Fruit fly (Drosophila melanogaster) whole organism, embryonic: Measurements from ENCODE around the gene CG13894.
A peak's percentile ranks its signal among the peaks of the same experiment; 100 is the strongest.

Source experiments
- Aef1 ChIP-seq: fragments of 200-800 bp; sonication (Bioruptor generic); IDR thresholded peaks from 3 replicates; pipeline ENCODE4 v1.3.6; 2022; ENCODE audit warnings: missing biosample characterization, missing genetic modification characterization
- CG10431 ChIP-seq: fragments of 200-800 bp; sonication (Bioruptor generic); optimal IDR thresholded peaks from 3 replicates; lab custom pipeline; 2018; ENCODE audit warnings: missing biosample characterization, mild to moderate bottlenecking, missing genetic modification characterization
- CG10462 ChIP-seq: fragments of 200-800 bp; sonication (Bioruptor generic); optimal IDR thresholded peaks from 2 replicates; lab custom pipeline; 2016; ENCODE audit warnings: missing biosample characterization, missing genetic modification characterization
- CG11398 ChIP-seq: fragments of 200-800 bp; sonication (Bioruptor generic); optimal IDR thresholded peaks from 2 replicates; lab custom pipeline; 2016; ENCODE audit warnings: missing biosample characterization, missing genetic modification characterization
- CG12104 ChIP-seq: fragments of 200-800 bp; sonication (Bioruptor generic); optimal IDR thresholded peaks from 3 replicates; lab custom pipeline; 2016; ENCODE audit warnings: missing biosample characterization, missing genetic modification characterization
- CG12236 ChIP-seq: fragments of 200-800 bp; sonication (Bioruptor generic); optimal IDR thresholded peaks from 2 replicates; lab custom pipeline; 2016; ENCODE audit warnings: missing biosample characterization, missing genetic modification characterization
- CG12769 ChIP-seq: fragments of 200-800 bp; sonication (Bioruptor generic); optimal IDR thresholded peaks from 2 replicates; lab custom pipeline; 2019; ENCODE audit warnings: missing biosample characterization, mild to moderate bottlenecking, missing genetic modification characterization, moderate library complexity
- CG17186 ChIP-seq: fragments of 200-800 bp; sonication (Bioruptor generic); optimal IDR thresholded peaks from 3 replicates; lab custom pipeline; 2017; ENCODE audit warnings: missing biosample characterization, missing genetic modification reagents, missing genetic modification characterization
- CG1832 ChIP-seq: fragments of 200-800 bp; sonication (Bioruptor generic); optimal IDR thresholded peaks from 2 replicates; lab custom pipeline; 2017; ENCODE audit warnings: missing biosample characterization, mild to moderate bottlenecking, missing genetic modification characterization, inconsistent platforms
- CG30431 ChIP-seq: fragments of 200-800 bp; sonication (Bioruptor generic); optimal IDR thresholded peaks from 2 replicates; lab custom pipeline; 2017; ENCODE audit warnings: missing biosample characterization, missing genetic modification characterization
- CG33557 ChIP-seq: fragments of 200-800 bp; sonication (Bioruptor generic); optimal IDR thresholded peaks from 2 replicates; lab custom pipeline; 2019; ENCODE audit warnings: missing biosample characterization, mild to moderate bottlenecking, missing genetic modification characterization, moderate library complexity
- CG34422 ChIP-seq: fragments of 200-800 bp; sonication (Bioruptor generic); IDR thresholded peaks from 3 replicates; pipeline ENCODE4 v1.3.6; 2022; ENCODE audit warnings: missing biosample characterization, missing genetic modification characterization
- CG3838 ChIP-seq: fragments of 200-800 bp; sonication (Bioruptor generic); optimal IDR thresholded peaks from 3 replicates; lab custom pipeline; 2016; ENCODE audit warnings: missing biosample characterization, missing genetic modification characterization
- CG7556 ChIP-seq: fragments of 200-800 bp; sonication (Bioruptor generic); optimal IDR thresholded peaks from 2 replicates; lab custom pipeline; 2017; ENCODE audit warnings: missing biosample characterization, mild to moderate bottlenecking, missing genetic modification characterization
- CG8478 ChIP-seq: fragments of >200 bp; optimal IDR thresholded peaks from 2 replicates; lab custom pipeline; 2018
- CG9215 ChIP-seq: fragments of 200-800 bp; sonication (Bioruptor generic); IDR thresholded peaks from 2 replicates; pipeline ENCODE4 v1.3.6; 2022; ENCODE audit warnings: missing biosample characterization, missing genetic modification characterization
- CG9876 ChIP-seq: fragments of 200-800 bp; sonication (Bioruptor generic); optimal IDR thresholded peaks from 2 replicates; lab custom pipeline; 2016; ENCODE audit warnings: missing biosample characterization, missing genetic modification characterization
- CG9932 ChIP-seq: fragments of 200-800 bp; sonication (Bioruptor generic); IDR thresholded peaks from 2 replicates; pipeline ENCODE4 v1.3.6; 2022; ENCODE audit warnings: missing biosample characterization, missing genetic modification characterization
- CrebB ChIP-seq: fragments of 200-800 bp; sonication (Bioruptor generic); optimal IDR thresholded peaks from 3 replicates; lab custom pipeline; 2018; ENCODE audit warnings: missing biosample characterization, mild to moderate bottlenecking, missing genetic modification characterization
- Dbx ChIP-seq: fragments of 200-800 bp; sonication (Bioruptor generic); IDR thresholded peaks from 3 replicates; pipeline ENCODE4 v1.3.6; 2022; ENCODE audit warnings: missing biosample characterization, missing genetic modification characterization
- Dfd ChIP-seq, 2 experiments: fragments of >200 bp; optimal IDR thresholded peaks; 2 replicates each; lab custom pipeline; 2017; ENCODE audit warnings: missing biosample characterization in 2 of 2, missing genetic modification characterization in 2 of 2
- Dip2 ChIP-seq: fragments of 200-800 bp; sonication (Bioruptor generic); IDR thresholded peaks from 2 replicates; pipeline ENCODE4 v1.3.6; 2022; ENCODE audit warnings: missing biosample characterization, missing genetic modification characterization
- Elba2 ChIP-seq: fragments of 200-800 bp; sonication (Bioruptor generic); optimal IDR thresholded peaks from 3 replicates; lab custom pipeline; 2016; ENCODE audit warnings: missing biosample characterization, missing genetic modification characterization
- Fer1 ChIP-seq: fragments of 200-800 bp; sonication (Bioruptor generic); optimal IDR thresholded peaks from 2 replicates; lab custom pipeline; 2017; ENCODE audit warnings: missing biosample characterization, mild to moderate bottlenecking, missing genetic modification characterization
- Gug ChIP-seq: fragments of 200-800 bp; sonication (Bioruptor generic); IDR thresholded peaks from 4 replicates; pipeline ENCODE4 v1.3.6; 2022; ENCODE audit warnings: missing biosample characterization, missing genetic modification characterization
- Hey ChIP-seq: fragments of 200-800 bp; sonication (Bioruptor generic); optimal IDR thresholded peaks from 3 replicates; lab custom pipeline; 2018; ENCODE audit warnings: missing biosample characterization, mild to moderate bottlenecking, missing genetic modification characterization
- Hr39 ChIP-seq: fragments of >200 bp; optimal IDR thresholded peaks from 2 replicates; lab custom pipeline; 2017
- Lhr ChIP-seq: fragments of 200-800 bp; sonication (Bioruptor generic); optimal IDR thresholded peaks from 3 replicates; lab custom pipeline; 2017; ENCODE audit warnings: mild to moderate bottlenecking, missing biosample characterization, missing genetic modification reagents, missing genetic modification characterization
- MESR4 ChIP-seq: fragments of 200-800 bp; sonication (Bioruptor generic); optimal IDR thresholded peaks from 2 replicates; lab custom pipeline; 2018; ENCODE audit warnings: missing biosample characterization, mild to moderate bottlenecking, missing genetic modification characterization, moderate library complexity
- Mrtf ChIP-seq: fragments of 200-800 bp; sonication (Bioruptor generic); IDR thresholded peaks from 3 replicates; pipeline ENCODE4 v1.3.6; 2022; ENCODE audit warnings: missing biosample characterization, missing genetic modification characterization
- ash1 ChIP-seq: fragments of 200-800 bp; sonication (Bioruptor generic); optimal IDR thresholded peaks from 2 replicates; lab custom pipeline; 2018; ENCODE audit warnings: missing biosample characterization, mild to moderate bottlenecking, missing genetic modification characterization
- bab2 ChIP-seq: fragments of 200-800 bp; sonication (Bioruptor generic); optimal IDR thresholded peaks from 2 replicates; lab custom pipeline; 2016; ENCODE audit warnings: missing biosample characterization, missing genetic modification characterization
- bigmax ChIP-seq: fragments of 200-800 bp; sonication (Bioruptor generic); optimal IDR thresholded peaks from 2 replicates; lab custom pipeline; 2018; ENCODE audit warnings: missing biosample characterization, mild to moderate bottlenecking, missing genetic modification characterization
- btn ChIP-seq: fragments of 200-800 bp; sonication (Bioruptor generic); optimal IDR thresholded peaks from 2 replicates; lab custom pipeline; 2016; ENCODE audit warnings: missing biosample characterization, missing genetic modification characterization
- cad ChIP-seq: fragments of >200 bp; optimal IDR thresholded peaks from 2 replicates; lab custom pipeline; 2017; ENCODE audit warnings: missing biosample characterization, missing genetic modification characterization
- crol ChIP-seq: fragments of 200-800 bp; sonication (Bioruptor generic); IDR thresholded peaks from 2 replicates; pipeline ENCODE4 v1.3.6; 2022; ENCODE audit warnings: missing biosample characterization, missing genetic modification characterization
- dmrt99B ChIP-seq: fragments of 200-800 bp; sonication (Bioruptor generic); optimal IDR thresholded peaks from 2 replicates; lab custom pipeline; 2018; ENCODE audit warnings: missing biosample characterization, mild to moderate bottlenecking, missing genetic modification characterization, moderate library complexity
- ems ChIP-seq: fragments of 200-800 bp; sonication (Bioruptor generic); optimal IDR thresholded peaks from 3 replicates; lab custom pipeline; 2016; ENCODE audit warnings: missing biosample characterization, missing genetic modification characterization
- grau ChIP-seq: fragments of 200-800 bp; optimal IDR thresholded peaks from 3 replicates; lab custom pipeline; 2019; ENCODE audit warnings: missing biosample characterization, mild to moderate bottlenecking, missing genetic modification characterization, moderate library complexity
- klu ChIP-seq: fragments of 200-800 bp; sonication (Bioruptor generic); IDR thresholded peaks from 2 replicates; pipeline ENCODE4 v1.3.6; 2022; ENCODE audit warnings: missing biosample characterization, missing genetic modification characterization
- kni ChIP-seq: fragments of 200-800 bp; sonication (Bioruptor generic); optimal IDR thresholded peaks from 3 replicates; lab custom pipeline; 2017; ENCODE audit warnings: mild to moderate bottlenecking, missing biosample characterization, missing genetic modification reagents, missing genetic modification characterization
- mam ChIP-seq: fragments of 200-800 bp; sonication (Bioruptor generic); optimal IDR thresholded peaks from 3 replicates; lab custom pipeline; 2016; ENCODE audit warnings: missing biosample characterization, missing genetic modification characterization
- nmo ChIP-seq: fragments of 200-800 bp; sonication (Bioruptor generic); optimal IDR thresholded peaks from 2 replicates; lab custom pipeline; 2018; ENCODE audit warnings: missing biosample characterization, mild to moderate bottlenecking, missing genetic modification characterization, moderate library complexity
- odd ChIP-seq: fragments of 200-800 bp; sonication (Bioruptor generic); optimal IDR thresholded peaks from 2 replicates; lab custom pipeline; 2017; ENCODE audit warnings: missing biosample characterization, mild to moderate bottlenecking, missing genetic modification characterization
- pho ChIP-seq: fragments of 200-800 bp; sonication (Bioruptor generic); optimal IDR thresholded peaks from 2 replicates; lab custom pipeline; 2016; ENCODE audit warnings: missing biosample characterization, missing genetic modification characterization
- psq ChIP-seq: fragments of 200-800 bp; sonication (Bioruptor generic); optimal IDR thresholded peaks from 2 replicates; lab custom pipeline; 2017; ENCODE audit warnings: missing biosample characterization, missing genetic modification characterization
- sim ChIP-seq: fragments of 200-800 bp; sonication (Bioruptor generic); IDR thresholded peaks from 2 replicates; pipeline ENCODE4 v1.3.6; 2022; ENCODE audit warnings: missing biosample characterization, missing genetic modification characterization
- vnd ChIP-seq: fragments of 200-800 bp; sonication (Bioruptor generic); IDR thresholded peaks from 3 replicates; pipeline ENCODE4 v1.3.6; 2022; ENCODE audit warnings: missing biosample characterization, missing genetic modification characterization; ENCODE audit not compliant: partially characterized antibody

CG13894 gene

dm6 chr3L:725527-726191, 26.7 kb upstream of the CG13894 start (continued):
- TF ChIP-seq CG7556 (GFP tag; lab: Kevin White, UChicago): peak; percentile 76
- TF ChIP-seq ems (GFP tag; lab: Kevin White, UChicago): peak; percentile 52
- TF ChIP-seq CG30431 (GFP tag; lab: Kevin White, UChicago): peak; percentile 92
- peak; percentile 77 for TF ChIP-seq CG12236 (GFP tag; lab: Kevin White, UChicago)
- peak; percentile 51; the same call in 1 of the 3 replicates for TF ChIP-seq Mrtf
- peak; percentile 71; the same call in 2 of the 4 replicates for TF ChIP-seq Gug (GFP tag; lab: Robert Waterston, UW)
- peak; percentile 49 for TF ChIP-seq Lhr (GFP tag; lab: Kevin White, UChicago)
- no peak for TF ChIP-seq Dbx (GFP tag; lab: Robert Waterston, UW)
- no peak for TF ChIP-seq cad (GFP tag; lab: Kevin White, UChicago)
- TF ChIP-seq CG1832: no peak
- no peak for TF ChIP-seq vnd (GFP tag; lab: Robert Waterston, UW)
- peak; percentile 42 for TF ChIP-seq CG9876
- peak; percentile 84 for TF ChIP-seq CG33557 (GFP tag; lab: Kevin White, UChicago)
- TF ChIP-seq Dfd (GFP tag; optimal IDR thresholded peaks at IDR 0.05; lab: Kevin White, UChicago): no peak
- peak; percentile 1 for TF ChIP-seq CG10431
- TF ChIP-seq dmrt99B (tag; lab: Kevin White, UChicago): peak; percentile 59
- TF ChIP-seq CG17186 (GFP tag; lab: Kevin White, UChicago): peak; percentile 53
- TF ChIP-seq psq (GFP tag; lab: Kevin White, UChicago): peak; percentile 3
- TF ChIP-seq grau (tag; lab: Kevin White, UChicago): peak; percentile 72
- TF ChIP-seq CG9932: no peak
- no peak for TF ChIP-seq ash1 (GFP tag; lab: Kevin White, UChicago)
- TF ChIP-seq Fer1 (GFP tag; lab: Kevin White, UChicago): no peak
- TF ChIP-seq CG10462 (GFP tag; lab: Kevin White, UChicago): peak; percentile 75
- TF ChIP-seq CG12769 (tag; lab: Kevin White, UChicago): no peak
- TF ChIP-seq mam (GFP tag; lab: Kevin White, UChicago): peak; percentile 48
- TF ChIP-seq kni (GFP tag; lab: Kevin White, UChicago): peak; percentile 81
- no peak for TF ChIP-seq CG12104
- TF ChIP-seq crol (GFP tag; lab: Robert Waterston, UW): peak; percentile 90
- no peak for TF ChIP-seq CG8478 (lab: Kevin White, UChicago)
- TF ChIP-seq Hr39: no peak
- TF ChIP-seq Aef1: no peak; the same call in 2 of the 3 replicates
- TF ChIP-seq sim (GFP tag; lab: Robert Waterston, UW): peak; percentile 89
- TF ChIP-seq odd (GFP tag; lab: Kevin White, UChicago): no peak
- TF ChIP-seq btn (GFP tag; lab: Kevin White, UChicago): peak; percentile 85
- peak; percentile 84 for TF ChIP-seq nmo (GFP tag; lab: Kevin White, UChicago)
- peak; percentile 2 for TF ChIP-seq CrebB (tag; lab: Kevin White, UChicago)
- TF ChIP-seq MESR4 (GFP tag; lab: Kevin White, UChicago): peak; percentile 22
- TF ChIP-seq klu (GFP tag; lab: Robert Waterston, UW): no peak
- peak; percentile 64; the same call in 2 of the 3 replicates for TF ChIP-seq CG34422 (GFP tag; lab: Robert Waterston, UW)
- TF ChIP-seq CG11398 (GFP tag; lab: Kevin White, UChicago): peak; percentile 77
- TF ChIP-seq CG3838 (GFP tag; lab: Kevin White, UChicago): peak; percentile 59
- TF ChIP-seq bigmax (GFP tag; lab: Kevin White, UChicago): no peak
- peak; percentile 82 for TF ChIP-seq bab2
- no peak for TF ChIP-seq Hey (tag; lab: Kevin White, UChicago)
- TF ChIP-seq Elba2 (GFP tag; lab: Kevin White, UChicago): peak; percentile 58
- no peak for TF ChIP-seq Dip2 (GFP tag; lab: Robert Waterston, UW)
- peak; percentile 33; the same call in 1 of the 2 replicates for TF ChIP-seq CG9215 (GFP tag; lab: Robert Waterston, UW)
- TF ChIP-seq pho (GFP tag; lab: Kevin White, UChicago): no peak
- TF ChIP-seq, all 482 proteins: peak for 297
